Worm (Caenorhabditis elegans): ENCODE data around the gene cyp-33C12.

DNA sequence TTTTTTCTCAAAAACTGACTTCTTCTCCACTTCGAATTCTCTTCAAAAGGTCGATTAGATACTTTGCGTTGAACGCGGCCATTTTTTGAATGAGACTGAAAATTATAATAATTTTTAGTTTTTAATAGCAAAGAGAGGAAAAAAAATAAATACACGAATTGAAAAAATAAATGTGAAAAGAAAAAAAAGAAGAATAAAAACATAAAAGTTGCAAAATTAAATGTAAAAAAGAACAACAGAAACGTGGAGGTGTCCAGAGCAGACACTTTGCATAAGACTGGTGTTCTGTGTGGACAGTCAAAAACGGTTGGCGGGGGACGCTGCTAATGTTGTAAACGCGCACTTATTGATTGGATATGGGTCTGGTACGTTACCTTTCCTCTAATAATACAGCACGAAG is 44.9 kb downstream of the cyp-33C12 start, which contains the start of gene C45H4.14:
- TF ChIP-seq ztf-11 (tag; optimal IDR thresholded peaks at IDR 0.05), result no peak
- TF ChIP-seq lin-13 (tag; optimal IDR thresholded peaks at IDR 0.05), result no peak
- no peak for TF ChIP-seq unc-39 (tag; optimal IDR thresholded peaks at IDR 0.05)
- no peak for TF ChIP-seq snpc-4 (tag; optimal IDR thresholded peaks at IDR 0.05)
- no peak for TF ChIP-seq elt-3 (tag; optimal IDR thresholded peaks at IDR 0.05)
- TF ChIP-seq unc-62 (GFP tag; optimal IDR thresholded peaks at IDR 0.05), result no peak
- TF ChIP-seq pha-4 (tag; optimal IDR thresholded peaks at IDR 0.05), result no peak
- TF ChIP-seq ceh-43 (GFP tag; optimal IDR thresholded peaks at IDR 0.05), result no peak
- TF ChIP-seq elt-1 (tag; optimal IDR thresholded peaks at IDR 0.05; ENCODE audit: borderline replicate concordance, insufficient read depth), result no peak
- TF ChIP-seq nhr-12 (tag; optimal IDR thresholded peaks at IDR 0.05), result no peak
- no peak for TF ChIP-seq mep-1 (tag; optimal IDR thresholded peaks at IDR 0.05)
- no peak for TF ChIP-seq nhr-28 (tag; optimal IDR thresholded peaks at IDR 0.05)
- no peak for TF ChIP-seq ham-2 (GFP tag; optimal IDR thresholded peaks at IDR 0.05)
- no peak for TF ChIP-seq sptf-1 (tag; optimal IDR thresholded peaks at IDR 0.05)

Measured in whole organism, mixed stage, embryonic.